Fruit fly (Drosophila melanogaster) whole organism, embryonic: ENCODE measurements around the gene beat-IIa.

Experiments
- Atf-2 ChIP-seq: fragments of 200-800 bp; sonication (Bioruptor generic); optimal IDR thresholded peaks from 2 replicates; lab custom pipeline; 2016; ENCODE audit warnings: missing biosample characterization, missing genetic modification characterization
- Atf3 ChIP-seq: fragments of 200-800 bp; sonication (Bioruptor generic); optimal IDR thresholded peaks from 3 replicates; lab custom pipeline; 2016; ENCODE audit warnings: missing biosample characterization, missing genetic modification characterization
- B-H1 ChIP-seq: fragments of 200-800 bp; sonication (Bioruptor generic); IDR thresholded peaks from 3 replicates; pipeline ENCODE4 v1.3.6; 2022; ENCODE audit warnings: missing biosample characterization, missing genetic modification characterization
- Blimp-1 ChIP-seq: fragments of 200-800 bp; sonication (Bioruptor generic); optimal IDR thresholded peaks from 3 replicates; lab custom pipeline; 2018; ENCODE audit warnings: missing biosample characterization, missing genetic modification characterization, mild to moderate bottlenecking, moderate library complexity, missing genetic modification reagents
- CG10979 ChIP-seq: fragments of 200-800 bp; sonication (Bioruptor generic); optimal IDR thresholded peaks from 2 replicates; lab custom pipeline; 2018; ENCODE audit warnings: missing biosample characterization, mild to moderate bottlenecking, missing genetic modification characterization, moderate library complexity
- CG12744 ChIP-seq: fragments of 200-800 bp; sonication (Bioruptor generic); optimal IDR thresholded peaks from 2 replicates; lab custom pipeline; 2016; ENCODE audit warnings: missing biosample characterization, missing genetic modification characterization
- CG17829 ChIP-seq: fragments of 200-800 bp; optimal IDR thresholded peaks from 2 replicates; lab custom pipeline; 2019; ENCODE audit warnings: missing biosample characterization, mild to moderate bottlenecking, missing genetic modification characterization, moderate library complexity
- CG18262 ChIP-seq: fragments of 200-800 bp; optimal IDR thresholded peaks from 3 replicates; lab custom pipeline; 2019; ENCODE audit warnings: missing biosample characterization, mild to moderate bottlenecking, missing genetic modification characterization, moderate library complexity
- CG30020 ChIP-seq: fragments of 200-800 bp; optimal IDR thresholded peaks from 2 replicates; lab custom pipeline; 2019; ENCODE audit warnings: missing biosample characterization, mild to moderate bottlenecking, missing genetic modification characterization, moderate library complexity
- CG3281 ChIP-seq: fragments of 200-800 bp; sonication (Bioruptor generic); optimal IDR thresholded peaks from 3 replicates; lab custom pipeline; 2017; ENCODE audit warnings: missing biosample characterization, mild to moderate bottlenecking, missing genetic modification characterization
- CG33213 ChIP-seq: fragments of 200-800 bp; sonication (Bioruptor generic); optimal IDR thresholded peaks from 3 replicates; lab custom pipeline; 2016; ENCODE audit warnings: missing biosample characterization, missing genetic modification characterization
- CG4730 ChIP-seq: fragments of 200-800 bp; sonication (Bioruptor generic); IDR thresholded peaks from 2 replicates; pipeline ENCODE4 v1.3.6; 2022; ENCODE audit warnings: missing biosample characterization, missing genetic modification characterization
- CG4854 ChIP-seq: fragments of 200-800 bp; sonication (Bioruptor generic); optimal IDR thresholded peaks from 2 replicates; lab custom pipeline; 2016; ENCODE audit warnings: missing biosample characterization, missing genetic modification characterization, inconsistent platforms
- CG8089 ChIP-seq: fragments of 200-800 bp; sonication (Bioruptor generic); optimal IDR thresholded peaks from 3 replicates; lab custom pipeline; 2016; ENCODE audit warnings: missing biosample characterization, missing genetic modification characterization
- CG8359 ChIP-seq: fragments of 200-800 bp; sonication (Bioruptor generic); optimal IDR thresholded peaks from 2 replicates; lab custom pipeline; 2017; ENCODE audit warnings: missing biosample characterization, mild to moderate bottlenecking, missing genetic modification characterization, borderline replicate concordance
- CG8388 ChIP-seq: fragments of 200-800 bp; sonication (Bioruptor generic); optimal IDR thresholded peaks from 2 replicates; lab custom pipeline; 2019; ENCODE audit warnings: missing biosample characterization, mild to moderate bottlenecking, missing genetic modification characterization, moderate library complexity
- CG8478 ChIP-seq: fragments of >200 bp; optimal IDR thresholded peaks from 2 replicates; lab custom pipeline; 2018
- CG8924 ChIP-seq: fragments of 200-800 bp; optimal IDR thresholded peaks from 3 replicates; lab custom pipeline; 2019; ENCODE audit warnings: missing biosample characterization, mild to moderate bottlenecking, missing genetic modification characterization, moderate library complexity
- CG9609 ChIP-seq: fragments of 200-800 bp; sonication (Bioruptor generic); optimal IDR thresholded peaks from 3 replicates; lab custom pipeline; 2016; ENCODE audit warnings: missing biosample characterization, missing genetic modification characterization
- CG9932 ChIP-seq: fragments of 200-800 bp; sonication (Bioruptor generic); IDR thresholded peaks from 2 replicates; pipeline ENCODE4 v1.3.6; 2022; ENCODE audit warnings: missing biosample characterization, missing genetic modification characterization
- Camta ChIP-seq: fragments of 200-800 bp; sonication (Bioruptor generic); optimal IDR thresholded peaks from 2 replicates; lab custom pipeline; 2016; ENCODE audit warnings: missing biosample characterization, missing genetic modification characterization
- Dek ChIP-seq: fragments of 200-800 bp; sonication (Bioruptor generic); optimal IDR thresholded peaks from 3 replicates; lab custom pipeline; 2019; ENCODE audit warnings: missing biosample characterization, mild to moderate bottlenecking, missing genetic modification characterization, moderate library complexity
- Dip3 ChIP-seq: fragments of 200-800 bp; sonication (Bioruptor generic); optimal IDR thresholded peaks from 3 replicates; lab custom pipeline; 2016; ENCODE audit warnings: missing biosample characterization, missing genetic modification characterization
- Eip74EF ChIP-seq, 2 experiments: fragments of 200-800 bp in 1 of 2; fragments of >200 bp in 1 of 2; sonication (Bioruptor generic) in 1 of 2; optimal IDR thresholded peaks; 2 replicates each; lab custom pipeline; 2017 to 2019; ENCODE audit warnings: missing biosample characterization in 2 of 2, missing genetic modification characterization in 2 of 2, mild to moderate bottlenecking in 1 of 2, moderate library complexity in 1 of 2
- Ets97D ChIP-seq: fragments of 200-800 bp; sonication (Bioruptor generic); optimal IDR thresholded peaks from 3 replicates; lab custom pipeline; 2016; ENCODE audit warnings: missing biosample characterization, missing genetic modification characterization
- HmgD ChIP-seq: fragments of 200-800 bp; sonication (Bioruptor generic); optimal IDR thresholded peaks from 3 replicates; lab custom pipeline; 2016; ENCODE audit warnings: missing biosample characterization, missing genetic modification characterization
- Hr51 ChIP-seq, 2 experiments: fragments of 200-800 bp; sonication (Bioruptor generic); optimal IDR thresholded peaks; 2 replicates in 1 of 2; 3 replicates in 1 of 2; lab custom pipeline; 2016 to 2018; ENCODE audit warnings: missing biosample characterization in 2 of 2, missing genetic modification characterization in 2 of 2, mild to moderate bottlenecking in 1 of 2, moderate library complexity in 1 of 2
- Nf-YA ChIP-seq: fragments of 200-800 bp; sonication (Bioruptor generic); IDR thresholded peaks from 2 replicates; pipeline ENCODE4 v1.3.6; 2022; ENCODE audit warnings: missing biosample characterization, missing genetic modification characterization
- NfI ChIP-seq: fragments of 200-800 bp; sonication (Bioruptor generic); optimal IDR thresholded peaks from 3 replicates; lab custom pipeline; 2018; ENCODE audit warnings: missing biosample characterization, mild to moderate bottlenecking, missing genetic modification characterization, moderate library complexity
- Pdp1 ChIP-seq, 2 experiments: fragments of 200-800 bp; sonication (Bioruptor generic); optimal IDR thresholded peaks; 3 replicates each; lab custom pipeline; 2016; ENCODE audit warnings: missing biosample characterization in 2 of 2, missing genetic modification characterization in 2 of 2, mild to moderate bottlenecking in 1 of 2, moderate library complexity in 1 of 2
- Rfx ChIP-seq: fragments of 200-800 bp; sonication (Bioruptor generic); IDR thresholded peaks from 2 replicates; pipeline ENCODE4 v1.3.6; 2022; ENCODE audit warnings: missing biosample characterization, missing genetic modification characterization
- ara ChIP-seq: fragments of 200-800 bp; sonication (Bioruptor generic); IDR thresholded peaks from 2 replicates; pipeline ENCODE4 v1.3.6; 2022; ENCODE audit warnings: missing biosample characterization, missing genetic modification characterization
- bsh ChIP-seq, 2 experiments: fragments of 200-800 bp; sonication (Bioruptor generic); optimal IDR thresholded peaks; 2 replicates each; lab custom pipeline; 2017 to 2018; ENCODE audit warnings: mild to moderate bottlenecking in 2 of 2, missing biosample characterization in 2 of 2, missing genetic modification characterization in 2 of 2, moderate library complexity in 1 of 2
- cg ChIP-seq: fragments of 200-800 bp; sonication (Bioruptor generic); optimal IDR thresholded peaks from 3 replicates; lab custom pipeline; 2019; ENCODE audit warnings: missing biosample characterization, mild to moderate bottlenecking, missing genetic modification characterization, moderate library complexity
- crp ChIP-seq, 2 experiments: fragments of 200-800 bp; sonication (Bioruptor generic); optimal IDR thresholded peaks; 2 replicates in 1 of 2; 3 replicates in 1 of 2; lab custom pipeline; 2017; ENCODE audit warnings: missing biosample characterization in 2 of 2, missing genetic modification characterization in 2 of 2, mild to moderate bottlenecking in 1 of 2, moderate library complexity in 1 of 2
- esg ChIP-seq: fragments of 200-800 bp; sonication (Bioruptor generic); conservative IDR thresholded peaks from 2 replicates; pipeline ENCODE4 v1.3.6; 2022; ENCODE audit warnings: missing biosample characterization, missing genetic modification characterization
- ftz-f1 ChIP-seq: fragments of 200-800 bp; sonication (Bioruptor generic); optimal IDR thresholded peaks from 2 replicates; lab custom pipeline; 2016; ENCODE audit warnings: missing biosample characterization, missing genetic modification characterization
- fu2 ChIP-seq: fragments of 200-800 bp; sonication (Bioruptor generic); optimal IDR thresholded peaks from 2 replicates; lab custom pipeline; 2016; ENCODE audit warnings: missing biosample characterization, missing genetic modification characterization
- gce ChIP-seq: fragments of 200-800 bp; sonication (Bioruptor generic); IDR thresholded peaks from 3 replicates; pipeline ENCODE4 v1.3.6; 2022; ENCODE audit warnings: missing biosample characterization, missing genetic modification characterization
- gcm ChIP-seq: fragments of 200-800 bp; sonication (Bioruptor generic); optimal IDR thresholded peaks from 2 replicates; lab custom pipeline; 2019; ENCODE audit warnings: missing biosample characterization, mild to moderate bottlenecking, missing genetic modification characterization, moderate library complexity
- h ChIP-seq: fragments of >200 bp; optimal IDR thresholded peaks from 2 replicates; lab custom pipeline; 2017
- hbn ChIP-seq: fragments of 200-800 bp; sonication (Bioruptor generic); IDR thresholded peaks from 2 replicates; pipeline ENCODE4 v1.3.6; 2022; ENCODE audit warnings: missing biosample characterization, missing genetic modification characterization; ENCODE audit not compliant: partially characterized antibody
- hkb ChIP-seq, 2 experiments: fragments of 200-800 bp in 1 of 2; fragments of >200 bp in 1 of 2; sonication (Bioruptor generic) in 1 of 2; IDR thresholded peaks in 1 of 2; optimal IDR thresholded peaks in 1 of 2; 2 replicates each; pipeline versions ENCODE4 v1.3.6 to Lab custom; 2017 to 2022; ENCODE audit warnings: missing biosample characterization in 1 of 2, missing genetic modification characterization in 1 of 2
- luna ChIP-seq: fragments of 200-800 bp; sonication (Bioruptor generic); optimal IDR thresholded peaks from 2 replicates; lab custom pipeline; 2016; ENCODE audit warnings: missing biosample characterization, missing genetic modification characterization
- nerfin-1 ChIP-seq: fragments of 200-800 bp; sonication (Bioruptor generic); optimal IDR thresholded peaks from 3 replicates; lab custom pipeline; 2019; ENCODE audit warnings: missing biosample characterization, mild to moderate bottlenecking, missing genetic modification characterization, moderate library complexity
- pum ChIP-seq: fragments of 200-800 bp; sonication (Bioruptor generic); optimal IDR thresholded peaks from 2 replicates; lab custom pipeline; 2016; ENCODE audit warnings: missing biosample characterization, missing genetic modification characterization
- row ChIP-seq: fragments of 200-800 bp; sonication (Bioruptor generic); IDR thresholded peaks from 3 replicates; pipeline ENCODE4 v1.3.6; 2022; ENCODE audit warnings: missing biosample characterization, missing genetic modification characterization
- sens ChIP-seq: fragments of 200-800 bp; sonication (Bioruptor generic); peaks from one replicate; lab custom pipeline; 2016; ENCODE audit warnings: missing biosample characterization, missing genetic modification characterization
- so ChIP-seq: fragments of 200-800 bp; sonication (Bioruptor generic); IDR thresholded peaks from 3 replicates; pipeline ENCODE4 v1.3.6; 2022; ENCODE audit warnings: missing biosample characterization, missing genetic modification characterization
- zf30C ChIP-seq: fragments of 200-800 bp; sonication (Bioruptor generic); optimal IDR thresholded peaks from 3 replicates; lab custom pipeline; 2018; ENCODE audit warnings: missing biosample characterization, mild to moderate bottlenecking, missing genetic modification characterization

The beat-IIa gene

DNA sequence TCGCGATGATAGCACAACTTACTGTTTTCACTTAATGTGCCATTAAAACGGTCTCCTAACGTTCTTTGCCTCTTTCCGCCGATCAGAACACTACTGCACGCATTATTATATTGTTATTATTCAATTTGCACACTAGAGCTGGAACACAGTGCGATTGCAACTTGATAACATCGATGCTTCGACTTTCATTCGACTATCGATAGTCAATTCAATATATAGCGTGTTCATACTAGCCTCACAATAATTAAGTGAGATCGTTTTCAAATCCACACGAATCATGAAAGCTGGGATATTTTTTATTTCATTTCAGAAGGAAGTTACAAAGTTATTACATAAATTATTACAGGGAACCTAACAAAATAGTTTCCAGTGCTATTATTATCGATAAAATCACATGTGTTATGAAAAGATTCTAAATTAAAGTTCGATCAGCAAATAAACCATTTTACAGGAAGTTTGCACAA, 35.4 kb upstream of the beat-IIa start (continued):
- TF ChIP-seq h (lab: Kevin White, UChicago): no peak
- TF ChIP-seq ftz-f1 (GFP tag; lab: Kevin White, UChicago): no peak
- TF ChIP-seq CG17829 (tag; lab: Kevin White, UChicago): peak; percentile 48
- TF ChIP-seq CG4730 (GFP tag; lab: Robert Waterston, UW): no peak
- TF ChIP-seq CG8388: peak; percentile 18
- no peak for TF ChIP-seq cg (GFP tag; lab: Kevin White, UChicago)
- peak; percentile 44 for TF ChIP-seq B-H1
- peak; percentile 67 for TF ChIP-seq fu2 (GFP tag; lab: Kevin White, UChicago)
- no peak for TF ChIP-seq nerfin-1
- TF ChIP-seq CG9609: peak; percentile 48
- TF ChIP-seq hbn (GFP tag; lab: Robert Waterston, UW): peak; percentile 72; the same call in 1 of the 2 replicates
- peak; percentile 4 for TF ChIP-seq CG33213 (GFP tag; lab: Kevin White, UChicago)
- TF ChIP-seq Hr51 (GFP tag; optimal IDR thresholded peaks at IDR 0.05; lab: Kevin White, UChicago): peak in 1 of 2 experiments; percentile 69
- TF ChIP-seq esg (GFP tag; lab: Robert Waterston, UW): no peak; the same call in 1 of the 2 replicates
- peak; percentile 69 for TF ChIP-seq NfI (GFP tag; lab: Kevin White, UChicago)
- TF ChIP-seq Atf-2 (GFP tag; lab: Kevin White, UChicago): peak; percentile 47
- peak in 1 of 2 experiments; percentile 12 for TF ChIP-seq bsh (GFP tag; optimal IDR thresholded peaks at IDR 0.05; lab: Kevin White, UChicago)
- TF ChIP-seq gce (GFP tag; lab: Robert Waterston, UW): no peak
- TF ChIP-seq CG9932 (GFP tag; lab: Robert Waterston, UW): peak; percentile 78
- TF ChIP-seq CG30020 (tag; lab: Kevin White, UChicago): peak; percentile 91
- TF ChIP-seq luna (GFP tag; lab: Kevin White, UChicago): peak; percentile 52
- no peak for TF ChIP-seq Atf3 (GFP tag; lab: Kevin White, UChicago)
- TF ChIP-seq CG8924 (tag; lab: Kevin White, UChicago): peak; percentile 66
- peak; percentile 75 for TF ChIP-seq Dek (tag; lab: Kevin White, UChicago)
- TF ChIP-seq CG12744 (GFP tag; lab: Kevin White, UChicago): peak; percentile 14
- TF ChIP-seq Blimp-1: no peak
- TF ChIP-seq CG8359: no peak
- TF ChIP-seq so (GFP tag; lab: Robert Waterston, UW): peak; percentile 51; the same call in 2 of the 3 replicates
- peak; percentile 28 for TF ChIP-seq CG18262 (tag; lab: Kevin White, UChicago)
- TF ChIP-seq gcm (GFP tag; lab: Kevin White, UChicago): no peak
- 0 out of 2 replicates have a peak, but pooled peaks have one; percentile 28 for TF ChIP-seq Nf-YA (GFP tag; lab: Robert Waterston, UW)
- peak; percentile 89 for TF ChIP-seq sens (GFP tag; lab: Kevin White, UChicago)
- peak; percentile 82 for TF ChIP-seq row (GFP tag; lab: Robert Waterston, UW)
- TF ChIP-seq CG8089: no peak
- TF ChIP-seq HmgD (GFP tag; lab: Kevin White, UChicago): no peak
- TF ChIP-seq Dip3 (GFP tag; lab: Kevin White, UChicago): peak; percentile 64
- TF ChIP-seq CG8478 (lab: Kevin White, UChicago): no peak
- peak; percentile 53 for TF ChIP-seq Camta (GFP tag; lab: Kevin White, UChicago)
- TF ChIP-seq pum (GFP tag; lab: Kevin White, UChicago): peak; percentile 52
- peak; percentile 45 for TF ChIP-seq Ets97D (GFP tag; lab: Kevin White, UChicago)

- TF ChIP-seq Rfx (GFP tag; lab: Robert Waterston, UW): peak; percentile 52; the same call in 1 of the 2 replicates
- TF ChIP-seq CG4854 (GFP tag; lab: Kevin White, UChicago): peak; percentile 34
- TF ChIP-seq zf30C (GFP tag; lab: Kevin White, UChicago): peak; percentile 61
- peak; percentile 50; the same call in 1 of the 2 replicates for TF ChIP-seq ara (GFP tag; lab: Robert Waterston, UW)
- TF ChIP-seq Blimp-1: peak; percentile 69
- TF ChIP-seq crp (GFP tag; optimal IDR thresholded peaks at IDR 0.05; lab: Kevin White, UChicago): no peak
- no peak for TF ChIP-seq hkb (optimal IDR thresholded peaks at IDR 0.05; lab: Kevin White, UChicago)
- peak; percentile 80 for TF ChIP-seq hkb (GFP tag; IDR thresholded peaks at IDR 0.05; lab: Robert Waterston, UW)
- peak in 1 of 2 experiments; percentile 24 for TF ChIP-seq Pdp1 (GFP tag; optimal IDR thresholded peaks at IDR 0.05; lab: Kevin White, UChicago)
- TF ChIP-seq CG10979 (tag; lab: Kevin White, UChicago): peak; percentile 74
- TF ChIP-seq Eip74EF (GFP tag; optimal IDR thresholded peaks at IDR 0.05; lab: Kevin White, UChicago): peak in 1 of 2 experiments; percentile 81
- peak; percentile 65 for TF ChIP-seq CG3281 (GFP tag; lab: Kevin White, UChicago)
- peak; percentile 61 for TF ChIP-seq CG18262 (tag; lab: Kevin White, UChicago)
Measured at dm6 chr3R:17400675-17401118, 34.8 kb upstream of the beat-IIa start.
